Fruit fly (Drosophila melanogaster): ENCODE data around the gene Fhos.

DNA sequence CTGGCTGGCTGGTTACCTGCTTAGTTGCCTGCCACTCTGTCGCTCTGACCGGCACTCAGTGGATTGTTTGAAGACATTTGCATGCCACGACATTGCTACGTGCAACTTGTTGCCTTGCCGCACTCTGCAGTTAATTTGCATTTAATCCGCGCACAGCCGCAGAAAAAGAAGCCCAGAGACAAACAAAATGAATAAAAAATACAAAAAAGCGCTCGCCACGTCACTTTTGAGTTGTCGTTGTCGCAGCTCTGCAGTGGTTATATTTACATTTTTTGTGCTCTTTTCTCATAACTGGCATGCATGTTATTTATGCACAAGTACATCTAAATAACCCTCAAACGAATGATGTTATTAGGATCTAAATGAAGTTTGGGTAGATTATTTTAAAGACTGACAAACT lies 29.9 kb downstream of the Fhos start:
- TF ChIP-seq CG8478 (optimal IDR thresholded peaks at IDR 0.05) (no peak), CTCF (optimal IDR thresholded peaks at IDR 0.05) (no peak)

Measured in S2 (cell line).